Fruit fly (Drosophila melanogaster) whole organism, wandering third instar larva: ENCODE data around the gene Eig71Eh.

Experiments used
- Abd-B ChIP-seq: fragments of >200 bp; optimal IDR thresholded peaks from 2 replicates; lab custom pipeline; 2017; ENCODE audit warnings: missing biosample characterization, missing genetic modification characterization
- CG32264 ChIP-seq: fragments of 200-800 bp; sonication (Bioruptor generic); optimal IDR thresholded peaks from 2 replicates; lab custom pipeline; 2016; ENCODE audit warnings: missing biosample characterization, missing genetic modification characterization
- CG9705 ChIP-seq: fragments of 200-800 bp; sonication (Bioruptor generic); optimal IDR thresholded peaks from 2 replicates; lab custom pipeline; 2018; ENCODE audit warnings: missing biosample characterization, mild to moderate bottlenecking, missing genetic modification characterization
- CrebA ChIP-seq: fragments of 200-800 bp; sonication (Bioruptor generic); optimal IDR thresholded peaks from 2 replicates; lab custom pipeline; 2016; ENCODE audit warnings: missing biosample characterization, mild to moderate bottlenecking, missing genetic modification characterization, borderline replicate concordance
- Dfd ChIP-seq: fragments of >200 bp; optimal IDR thresholded peaks from 2 replicates; lab custom pipeline; 2017; ENCODE audit warnings: missing biosample characterization, missing genetic modification characterization
- Dif ChIP-seq: fragments of 200-275, 200-300 bp; sonication (Bioruptor generic); optimal IDR thresholded peaks from 2 replicates; lab custom pipeline; 2018; ENCODE audit warnings: missing biosample characterization, missing genetic modification characterization; ENCODE audit not compliant: partially characterized antibody
- GATAd ChIP-seq: sonication (Bioruptor generic); optimal IDR thresholded peaks from 2 replicates; lab custom pipeline; 2016; ENCODE audit warnings: missing biosample characterization, missing genetic modification characterization
- HLH106 ChIP-seq: fragments of 200-800 bp; optimal IDR thresholded peaks from 3 replicates; lab custom pipeline; 2019; ENCODE audit warnings: missing biosample characterization, mild to moderate bottlenecking, missing genetic modification characterization, moderate library complexity
- Hnf4 ChIP-seq: fragments of 200-800 bp; sonication (Bioruptor generic); optimal IDR thresholded peaks from 2 replicates; lab custom pipeline; 2016; ENCODE audit warnings: missing biosample characterization, mild to moderate bottlenecking, missing genetic modification characterization
- Hr78 ChIP-seq: fragments of >200 bp; optimal IDR thresholded peaks from 2 replicates; lab custom pipeline; 2017; ENCODE audit warnings: missing biosample characterization, missing genetic modification characterization
- Hr83 ChIP-seq: fragments of 200-300 bp; sonication (Bioruptor generic); optimal IDR thresholded peaks from 2 replicates; lab custom pipeline; 2016; ENCODE audit warnings: missing biosample characterization, mild to moderate bottlenecking, missing genetic modification characterization, moderate library complexity; ENCODE audit not compliant: poor library complexity, severe bottlenecking
- Jra ChIP-seq: sonication (Bioruptor generic); optimal IDR thresholded peaks from 2 replicates; lab custom pipeline; 2016; ENCODE audit warnings: missing biosample characterization, missing genetic modification characterization
- Mio ChIP-seq: sonication (Bioruptor generic); optimal IDR thresholded peaks from 2 replicates; lab custom pipeline; 2016; ENCODE audit warnings: missing biosample characterization, missing genetic modification characterization
- Myc ChIP-seq: fragments of >200 bp; optimal IDR thresholded peaks from 2 replicates; lab custom pipeline; 2017
- N ChIP-seq: fragments of >200 bp; optimal IDR thresholded peaks from 2 replicates; lab custom pipeline; 2018; ENCODE audit warnings: missing biosample characterization, missing external identifiers, missing genetic modification characterization
- OdsH ChIP-seq: fragments of 200-800 bp; sonication (Bioruptor generic); optimal IDR thresholded peaks from 2 replicates; lab custom pipeline; 2016; ENCODE audit warnings: missing biosample characterization, mild to moderate bottlenecking, missing genetic modification characterization
- Rel ChIP-seq, 2 experiments: fragments of 200-800 bp; sonication (Bioruptor generic) in 1 of 2; optimal IDR thresholded peaks; 2 replicates in 1 of 2; 3 replicates in 1 of 2; lab custom pipeline; 2016 to 2019; ENCODE audit warnings: mild to moderate bottlenecking in 2 of 2, missing biosample characterization in 2 of 2, missing genetic modification characterization in 2 of 2, moderate library complexity in 1 of 2
- Sp1 ChIP-seq: fragments of 200-800 bp; sonication (Bioruptor generic); optimal IDR thresholded peaks from 3 replicates; lab custom pipeline; 2019; ENCODE audit warnings: missing biosample characterization, mild to moderate bottlenecking, missing genetic modification characterization, moderate library complexity
- Vsx2 ChIP-seq: fragments of 200-300, 225-300 bp; sonication (Bioruptor generic); optimal IDR thresholded peaks from 2 replicates; lab custom pipeline; 2018; ENCODE audit warnings: missing biosample characterization, missing genetic modification characterization; ENCODE audit not compliant: partially characterized antibody
- br ChIP-seq: fragments of 200-800 bp; sonication (Bioruptor generic); optimal IDR thresholded peaks from 2 replicates; lab custom pipeline; 2016; ENCODE audit warnings: missing biosample characterization, missing genetic modification characterization
- brk ChIP-seq: fragments of 200-800 bp; sonication (Bioruptor generic); optimal IDR thresholded peaks from 2 replicates; lab custom pipeline; 2016; ENCODE audit warnings: missing biosample characterization, mild to moderate bottlenecking, missing genetic modification characterization
- dl ChIP-seq, 2 experiments: fragments of 175-275, 200-275 bp in 1 of 2; fragments of 200-275 bp in 1 of 2; sonication (Bioruptor generic); optimal IDR thresholded peaks; lab custom pipeline; 2018; ENCODE audit warnings: mild to moderate bottlenecking in 2 of 2, missing biosample characterization in 2 of 2, missing genetic modification characterization in 2 of 2, moderate library complexity in 2 of 2; ENCODE audit not compliant: partially characterized antibody in 2 of 2, insufficient read depth in 1 of 2
- dmrt93B ChIP-seq: fragments of 200-800 bp; sonication (Bioruptor generic); optimal IDR thresholded peaks from 2 replicates; lab custom pipeline; 2018; ENCODE audit warnings: missing biosample characterization, mild to moderate bottlenecking, missing genetic modification characterization
- dsf ChIP-seq: sonication (Bioruptor generic); optimal IDR thresholded peaks from 2 replicates; lab custom pipeline; 2016; ENCODE audit warnings: missing biosample characterization, missing genetic modification characterization, borderline replicate concordance
- ey ChIP-seq: fragments of 200-800 bp; sonication (Bioruptor generic); optimal IDR thresholded peaks from 2 replicates; lab custom pipeline; 2016; ENCODE audit warnings: missing biosample characterization, missing genetic modification characterization
- foxo ChIP-seq, 2 experiments: fragments of 200-800 bp; sonication (Bioruptor generic); optimal IDR thresholded peaks; 2 replicates in 1 of 2; 3 replicates in 1 of 2; lab custom pipeline; 2016 to 2017; ENCODE audit warnings: missing biosample characterization in 2 of 2, missing genetic modification characterization in 2 of 2
- fru ChIP-seq: fragments of 200-800 bp; sonication (Bioruptor generic); optimal IDR thresholded peaks from 3 replicates; lab custom pipeline; 2016; ENCODE audit warnings: missing biosample characterization, mild to moderate bottlenecking, missing genetic modification characterization
- h ChIP-seq: fragments of 200-800 bp; sonication (Bioruptor generic); optimal IDR thresholded peaks from 3 replicates; lab custom pipeline; 2016; ENCODE audit warnings: missing biosample characterization, mild to moderate bottlenecking, missing genetic modification characterization
- jim ChIP-seq: fragments of 175-275, 200-325 bp; sonication (Bioruptor generic); optimal IDR thresholded peaks from 2 replicates; lab custom pipeline; 2016; ENCODE audit warnings: missing biosample characterization, mild to moderate bottlenecking, missing genetic modification characterization
- lola ChIP-seq: fragments of >200 bp; optimal IDR thresholded peaks from 2 replicates; lab custom pipeline; 2017; ENCODE audit warnings: missing biosample characterization, missing genetic modification characterization
- pan ChIP-seq: fragments of >200 bp; optimal IDR thresholded peaks from 2 replicates; lab custom pipeline; 2017
- psq ChIP-seq: fragments of 200-800 bp; sonication (Bioruptor generic); optimal IDR thresholded peaks from 3 replicates; lab custom pipeline; 2017; ENCODE audit warnings: missing biosample characterization, mild to moderate bottlenecking, missing genetic modification characterization, moderate library complexity
- rgr ChIP-seq: fragments of 200-800 bp; sonication (Bioruptor generic); optimal IDR thresholded peaks from 3 replicates; lab custom pipeline; 2016; ENCODE audit warnings: missing biosample characterization, mild to moderate bottlenecking, missing genetic modification characterization
- sage ChIP-seq: fragments of 200-800 bp; sonication (Bioruptor generic); optimal IDR thresholded peaks from 2 replicates; lab custom pipeline; 2016; ENCODE audit warnings: missing biosample characterization, mild to moderate bottlenecking, missing genetic modification characterization
- sv ChIP-seq: fragments of 200-800 bp; sonication (Bioruptor generic); optimal IDR thresholded peaks from 3 replicates; lab custom pipeline; 2016; ENCODE audit warnings: missing biosample characterization, missing genetic modification characterization
- tai ChIP-seq: sonication (Bioruptor generic); optimal IDR thresholded peaks from 2 replicates; lab custom pipeline; 2016; ENCODE audit warnings: missing biosample characterization, missing genetic modification characterization
- usp ChIP-seq: fragments of >200 bp; optimal IDR thresholded peaks from 2 replicates; lab custom pipeline; 2017; ENCODE audit warnings: missing biosample characterization, missing genetic modification characterization
- woc ChIP-seq: sonication (Bioruptor generic); optimal IDR thresholded peaks from 2 replicates; lab custom pipeline; 2016; ENCODE audit warnings: missing biosample characterization, mild to moderate bottlenecking, missing genetic modification characterization

Eig71Eh gene

dm6 chr3L:15624944-15625610 lies 34.2 kb downstream of the Eig71Eh start:
- TF ChIP-seq Rel (GFP tag; optimal IDR thresholded peaks at IDR 0.05; lab: Kevin White, UChicago) (peak; percentile 9), Rel (tag; optimal IDR thresholded peaks at IDR 0.05; lab: Kevin White, UChicago) (no peak), Dif (GFP tag; lab: Kevin White, UChicago) (peak; percentile 8), Myc (lab: Kevin White, UChicago) (no peak), foxo (GFP tag; optimal IDR thresholded peaks at IDR 0.05; lab: Kevin White, UChicago) (no peak), jim (GFP tag; lab: Kevin White, UChicago) (peak; percentile 32), Hr83 (GFP tag; lab: Kevin White, UChicago) (peak; percentile 11)
- TF ChIP-seq, all 38 proteins: peak for 4

dm6 chr3L:15624097-15624496 lies 35.1 kb downstream of the Eig71Eh start:
- no peak for TF ChIP-seq dl (GFP tag; optimal IDR thresholded peaks at IDR 0.05; lab: Kevin White, UChicago; ENCODE audit: insufficient read depth in 1 of 2, partially characterized antibody in 2 of 2)
- TF ChIP-seq ey (GFP tag; lab: Kevin White, UChicago), result no peak
- TF ChIP-seq fru, result no peak
- no peak for TF ChIP-seq Jra (GFP tag; lab: Kevin White, UChicago)
- no peak for TF ChIP-seq Rel (GFP tag; optimal IDR thresholded peaks at IDR 0.05; lab: Kevin White, UChicago)
- TF ChIP-seq Rel (tag; optimal IDR thresholded peaks at IDR 0.05; lab: Kevin White, UChicago), result no peak
- TF ChIP-seq pan, result no peak
- TF ChIP-seq Sp1 (GFP tag; lab: Kevin White, UChicago), result no peak
- no peak for TF ChIP-seq lola (GFP tag; lab: Kevin White, UChicago)
- TF ChIP-seq Hr83 (GFP tag; lab: Kevin White, UChicago), result no peak
- TF ChIP-seq tai (GFP tag; lab: Kevin White, UChicago), result no peak
- no peak for TF ChIP-seq CrebA (GFP tag; lab: Kevin White, UChicago)
- no peak for TF ChIP-seq Dif (GFP tag; lab: Kevin White, UChicago)
- TF ChIP-seq Mio (GFP tag; lab: Kevin White, UChicago), result no peak
- TF ChIP-seq HLH106, result no peak
- TF ChIP-seq dsf (GFP tag; lab: Kevin White, UChicago), result no peak
- TF ChIP-seq br (GFP tag; lab: Kevin White, UChicago), result no peak
- no peak for TF ChIP-seq sv (GFP tag; lab: Kevin White, UChicago)
- no peak for TF ChIP-seq Abd-B (GFP tag; lab: Kevin White, UChicago)

dm6 chr3L:15619626-15620247 lies 39.5 kb downstream of the Eig71Eh start, which contains the start of gene Phs:
Gene Phs (plus strand): TSS chr3L:15619901.
- TF ChIP-seq tai (GFP tag; lab: Kevin White, UChicago), result peak; percentile 95
- no peak for TF ChIP-seq Dfd
- TF ChIP-seq Jra (GFP tag; lab: Kevin White, UChicago), result peak; percentile 94
- peak; percentile 81 for TF ChIP-seq Mio (GFP tag; lab: Kevin White, UChicago)
- peak; percentile 48 for TF ChIP-seq Vsx2 (GFP tag; lab: Kevin White, UChicago)
- TF ChIP-seq dsf (GFP tag; lab: Kevin White, UChicago), result peak; percentile 85
- peak; percentile 23 for TF ChIP-seq Myc (lab: Kevin White, UChicago)
- no peak for TF ChIP-seq lola (GFP tag; lab: Kevin White, UChicago)
- peak; percentile 78 for TF ChIP-seq CG9705 (GFP tag; lab: Kevin White, UChicago)
- TF ChIP-seq Hr78 (GFP tag; lab: Kevin White, UChicago), result no peak
- peak; percentile 73 for TF ChIP-seq HLH106
- peak; percentile 87 for TF ChIP-seq psq (GFP tag; lab: Kevin White, UChicago)
- TF ChIP-seq CrebA (GFP tag; lab: Kevin White, UChicago), result peak; percentile 28
- TF ChIP-seq Sp1 (GFP tag; lab: Kevin White, UChicago), result peak; percentile 71
- TF ChIP-seq h (GFP tag; lab: Kevin White, UChicago), result peak; percentile 94
- no peak for TF ChIP-seq Rel (GFP tag; optimal IDR thresholded peaks at IDR 0.05; lab: Kevin White, UChicago)
- peak; percentile 82 for TF ChIP-seq Rel (tag; optimal IDR thresholded peaks at IDR 0.05; lab: Kevin White, UChicago)
- peak; percentile 85 for TF ChIP-seq brk (GFP tag; lab: Kevin White, UChicago)
- TF ChIP-seq dl (GFP tag; optimal IDR thresholded peaks at IDR 0.05; lab: Kevin White, UChicago; ENCODE audit: insufficient read depth in 1 of 2, partially characterized antibody in 2 of 2), result peak; percentile 21 to 62
- peak; percentile 78 for TF ChIP-seq dmrt93B (GFP tag; lab: Kevin White, UChicago)
- TF ChIP-seq Dif (GFP tag; lab: Kevin White, UChicago), result peak; percentile 67
- TF ChIP-seq fru, result peak; percentile 87
- no peak for TF ChIP-seq pan
- TF ChIP-seq CG32264 (GFP tag; lab: Kevin White, UChicago), result peak; percentile 89
- TF ChIP-seq Hr83 (GFP tag; lab: Kevin White, UChicago), result peak; percentile 99
- TF ChIP-seq usp (GFP tag; lab: Kevin White, UChicago), result no peak
- peak; percentile 29 for TF ChIP-seq N (GFP tag; lab: Kevin White, UChicago)
- peak; percentile 79 for TF ChIP-seq OdsH (GFP tag; lab: Kevin White, UChicago)
- peak; percentile 64 to 95 for TF ChIP-seq foxo (GFP tag; optimal IDR thresholded peaks at IDR 0.05; lab: Kevin White, UChicago)
- TF ChIP-seq rgr (GFP tag; lab: Kevin White, UChicago), result peak; percentile 95
- no peak for TF ChIP-seq Abd-B (GFP tag; lab: Kevin White, UChicago)
- TF ChIP-seq Hnf4 (GFP tag; lab: Kevin White, UChicago), result peak; percentile 98
- TF ChIP-seq br (GFP tag; lab: Kevin White, UChicago), result peak; percentile 94
- peak; percentile 60 for TF ChIP-seq woc (GFP tag; lab: Kevin White, UChicago)
- peak; percentile 26 for TF ChIP-seq jim (GFP tag; lab: Kevin White, UChicago)
- peak; percentile 55 for TF ChIP-seq sage (GFP tag; lab: Kevin White, UChicago)
- peak; percentile 81 for TF ChIP-seq GATAd (GFP tag; lab: Kevin White, UChicago)
- TF ChIP-seq ey (GFP tag; lab: Kevin White, UChicago), result peak; percentile 88
- peak; percentile 70 for TF ChIP-seq sv (GFP tag; lab: Kevin White, UChicago)
